Worm (Caenorhabditis elegans) whole organism, L1 larva: Measurements from ENCODE around the gene pyr-1.

Source experiments
- blmp-1 ChIP-seq: fragments of 150-350 bp; optimal IDR thresholded peaks from 2 replicates; lab custom pipeline; 2014; ENCODE audit warnings: missing biosample characterization, missing genetic modification characterization
- lin-15B ChIP-seq: fragments of 150-350 bp; sonication (generic microtip); optimal IDR thresholded peaks from 3 replicates; lab custom pipeline; 2014; ENCODE audit warnings: missing biosample characterization, missing genetic modification characterization

DNA sequence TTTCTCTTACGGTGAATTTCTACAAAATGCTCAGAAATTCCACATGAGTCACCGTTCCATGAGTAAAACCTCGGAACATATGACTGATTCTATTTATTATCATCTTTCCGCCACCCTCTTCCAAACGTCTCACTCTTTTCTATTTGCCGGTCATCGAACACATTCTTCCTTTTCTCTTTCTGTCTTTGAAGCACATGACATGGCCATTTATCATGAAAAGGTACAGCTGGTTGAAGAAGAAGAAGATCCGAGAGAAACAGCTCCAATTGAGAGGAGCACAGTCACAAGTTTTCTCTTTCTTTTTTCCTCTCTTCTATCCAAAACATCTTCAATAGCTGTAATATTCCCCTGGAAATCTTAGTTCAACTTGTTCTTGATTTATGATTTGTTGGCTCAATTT, 56.1 kb downstream of the pyr-1 start, which contains the start of gene cup-16:
- TF ChIP-seq blmp-1, result no peak
- TF ChIP-seq lin-15B (tag; lab: Kevin White, UChicago), result no peak
